Worm (Caenorhabditis elegans) whole organism, young adult: ENCODE results near the gene prde-1.

ENCODE experiments used
- B0035.1 ChIP-seq: sonication (generic microtip); optimal IDR thresholded peaks from 2 replicates; lab custom pipeline; 2016; ENCODE audit warnings: missing genetic modification characterization, mild to moderate bottlenecking, missing compliant biosample characterization, missing genotype, missing genetic modification reagents
- B0261.1 ChIP-seq: sonication (generic microtip); optimal IDR thresholded peaks from 2 replicates; lab custom pipeline; 2016; ENCODE audit warnings: mild to moderate bottlenecking, missing genetic modification characterization, moderate library complexity, missing compliant biosample characterization
- B0336.3 ChIP-seq: fragments of 200-800 bp; sonication (Bioruptor generic); IDR thresholded peaks from 2 replicates; pipeline ENCODE4 v1.3.6; 2022; ENCODE audit warnings: missing genetic modification characterization, missing compliant biosample characterization
- D2030.7 ChIP-seq: fragments of 200-800 bp; sonication (Bioruptor generic); IDR thresholded peaks from 2 replicates; pipeline ENCODE4 v1.3.6; 2022; ENCODE audit warnings: missing genetic modification reagents, missing genetic modification characterization, missing compliant biosample characterization
- F23B12.7 ChIP-seq: sonication (generic microtip); optimal IDR thresholded peaks from 2 replicates; lab custom pipeline; 2017; ENCODE audit warnings: missing genetic modification characterization, mild to moderate bottlenecking, missing compliant biosample characterization, antibody characterized with exemption, moderate library complexity; ENCODE audit not compliant: insufficient read depth
- F49E8.2 ChIP-seq: sonication (generic microtip); optimal IDR thresholded peaks from 3 replicates; lab custom pipeline; 2017; ENCODE audit warnings: missing genetic modification characterization, mild to moderate bottlenecking, missing compliant biosample characterization, antibody characterized with exemption, moderate library complexity; ENCODE audit not compliant: insufficient read depth
- Y56A3A.18 ChIP-seq: fragments of 200-800 bp; sonication (Bioruptor generic); IDR thresholded peaks from 2 replicates; pipeline ENCODE4 v1.3.6; 2022; ENCODE audit warnings: missing genetic modification reagents, missing genetic modification characterization, missing compliant biosample characterization
- aptf-2 ChIP-seq: fragments of 200-800 bp; sonication (Bioruptor generic); conservative IDR thresholded peaks from 2 replicates; pipeline ENCODE4 v1.3.6; 2022; ENCODE audit warnings: missing genetic modification reagents, missing genetic modification characterization, missing compliant biosample characterization
- bed-1 ChIP-seq: fragments of 200-800 bp; sonication (Bioruptor generic); IDR thresholded peaks from 2 replicates; pipeline ENCODE4 v1.3.6; 2022; ENCODE audit warnings: missing genetic modification reagents, missing genetic modification characterization, missing compliant biosample characterization
- bed-2 ChIP-seq: fragments of 200-800 bp; sonication (Bioruptor generic); IDR thresholded peaks from 2 replicates; pipeline ENCODE4 v1.3.6; 2022; ENCODE audit warnings: missing genetic modification reagents, missing genetic modification characterization, missing compliant biosample characterization
- mel-28 ChIP-seq: sonication (generic microtip); optimal IDR thresholded peaks from 2 replicates; lab custom pipeline; 2016; ENCODE audit warnings: borderline replicate concordance, mild to moderate bottlenecking, missing genetic modification characterization, missing compliant biosample characterization
- unc-130 ChIP-seq: sonication (generic microtip); optimal IDR thresholded peaks from 2 replicates; lab custom pipeline; 2016; ENCODE audit warnings: missing genetic modification reagents, missing genetic modification characterization, missing compliant biosample characterization
- zfh-2 ChIP-seq: fragments of 200-800 bp; sonication (Bioruptor generic); conservative IDR thresholded peaks from 2 replicates; pipeline ENCODE4 v1.3.6; 2022; ENCODE audit warnings: missing genetic modification reagents, missing genetic modification characterization, missing compliant biosample characterization

- no peak for TF ChIP-seq bed-2 (GFP tag; lab: Robert Waterston, UW)
- no peak for TF ChIP-seq B0035.1 (tag; lab: Kevin White, UChicago)
- no peak for TF ChIP-seq B0336.3 (GFP tag; lab: Robert Waterston, UW)
- TF ChIP-seq D2030.7 (GFP tag; lab: Robert Waterston, UW) = no peak
- TF ChIP-seq bed-1 (GFP tag; lab: Robert Waterston, UW) = no peak
- TF ChIP-seq B0261.1 (tag; lab: Kevin White, UChicago) = no peak
- TF ChIP-seq Y56A3A.18 (GFP tag; lab: Robert Waterston, UW) = no peak
- TF ChIP-seq unc-130 (GFP tag; lab: Kevin White, UChicago) = no peak
- no peak for TF ChIP-seq zfh-2
- no peak for TF ChIP-seq F23B12.7 (tag; lab: Kevin White, UChicago)
- no peak for TF ChIP-seq F49E8.2 (tag; lab: Kevin White, UChicago)
- TF ChIP-seq mel-28 (tag; lab: Kevin White, UChicago) = no peak
- no peak for TF ChIP-seq aptf-2
Observed at ce11 chrV:15572613-15573012, 34.6 kb downstream of the prde-1 start, which contains the start of gene fbxa-94.
